Fruit fly (Drosophila melanogaster) whole organism, embryonic: Measurements from ENCODE around the gene CG8673.

Source experiments
- Adf1 ChIP-seq: fragments of 200-800 bp; sonication (Bioruptor generic); IDR thresholded peaks from 2 replicates; pipeline ENCODE4 v1.3.6; 2022; ENCODE audit warnings: missing biosample characterization, missing genetic modification characterization
- CG10543 ChIP-seq: fragments of 200-800 bp; sonication (Bioruptor generic); optimal IDR thresholded peaks from 3 replicates; lab custom pipeline; 2017; ENCODE audit warnings: missing biosample characterization, mild to moderate bottlenecking, missing genetic modification characterization, moderate library complexity
- CG12071 ChIP-seq: fragments of 200-800 bp; sonication (Bioruptor generic); optimal IDR thresholded peaks from 3 replicates; lab custom pipeline; 2018; ENCODE audit warnings: missing biosample characterization, mild to moderate bottlenecking, missing genetic modification characterization
- CG12299 ChIP-seq: fragments of 200-800 bp; sonication (Bioruptor generic); optimal IDR thresholded peaks from 2 replicates; lab custom pipeline; 2018; ENCODE audit warnings: missing biosample characterization, mild to moderate bottlenecking, missing genetic modification characterization
- CG12391 ChIP-seq: fragments of 200-800 bp; sonication (Bioruptor generic); optimal IDR thresholded peaks from 3 replicates; lab custom pipeline; 2018; ENCODE audit warnings: missing biosample characterization, mild to moderate bottlenecking, missing genetic modification characterization, moderate library complexity
- CG12769 ChIP-seq: fragments of 200-800 bp; sonication (Bioruptor generic); optimal IDR thresholded peaks from 2 replicates; lab custom pipeline; 2019; ENCODE audit warnings: missing biosample characterization, mild to moderate bottlenecking, missing genetic modification characterization, moderate library complexity
- CG13894 ChIP-seq: fragments of 200-800 bp; sonication (Bioruptor generic); optimal IDR thresholded peaks from 3 replicates; lab custom pipeline; 2018; ENCODE audit warnings: missing biosample characterization, mild to moderate bottlenecking, missing genetic modification characterization, moderate library complexity
- CG15011 ChIP-seq: fragments of 200-800 bp; sonication (Bioruptor generic); optimal IDR thresholded peaks from 3 replicates; lab custom pipeline; 2018; ENCODE audit warnings: missing biosample characterization, mild to moderate bottlenecking, missing genetic modification characterization
- CG17829 ChIP-seq: fragments of 200-800 bp; optimal IDR thresholded peaks from 2 replicates; lab custom pipeline; 2019; ENCODE audit warnings: missing biosample characterization, mild to moderate bottlenecking, missing genetic modification characterization, moderate library complexity
- CG2202 ChIP-seq: fragments of 200-800 bp; sonication (Bioruptor generic); optimal IDR thresholded peaks from 2 replicates; lab custom pipeline; 2018; ENCODE audit warnings: missing biosample characterization, mild to moderate bottlenecking, missing genetic modification characterization
- CG2875 ChIP-seq: fragments of 200-800 bp; sonication (Bioruptor generic); optimal IDR thresholded peaks from 2 replicates; lab custom pipeline; 2017; ENCODE audit warnings: missing biosample characterization, mild to moderate bottlenecking, missing genetic modification characterization, missing genetic modification reagents
- CG34376 ChIP-seq: fragments of 200-800 bp; sonication (Bioruptor generic); optimal IDR thresholded peaks from 2 replicates; lab custom pipeline; 2018; ENCODE audit warnings: missing biosample characterization, mild to moderate bottlenecking, missing genetic modification characterization
- CG4854 ChIP-seq: fragments of 200-800 bp; sonication (Bioruptor generic); optimal IDR thresholded peaks from 2 replicates; lab custom pipeline; 2016; ENCODE audit warnings: missing biosample characterization, missing genetic modification characterization, inconsistent platforms
- CG7786 ChIP-seq: fragments of 200-800 bp; sonication (Bioruptor generic); optimal IDR thresholded peaks from 2 replicates; lab custom pipeline; 2016; ENCODE audit warnings: missing biosample characterization, missing genetic modification characterization
- CG8924 ChIP-seq: fragments of 200-800 bp; optimal IDR thresholded peaks from 3 replicates; lab custom pipeline; 2019; ENCODE audit warnings: missing biosample characterization, mild to moderate bottlenecking, missing genetic modification characterization, moderate library complexity
- Deaf1 ChIP-seq: fragments of 200-800 bp; optimal IDR thresholded peaks from 3 replicates; lab custom pipeline; 2019; ENCODE audit warnings: missing biosample characterization, mild to moderate bottlenecking, missing genetic modification characterization, moderate library complexity
- Dip2 ChIP-seq: fragments of 200-800 bp; sonication (Bioruptor generic); IDR thresholded peaks from 2 replicates; pipeline ENCODE4 v1.3.6; 2022; ENCODE audit warnings: missing biosample characterization, missing genetic modification characterization
- Doc3 ChIP-seq: fragments of 200-800 bp; sonication (Bioruptor generic); IDR thresholded peaks from 3 replicates; pipeline ENCODE4 v1.3.6; 2022; ENCODE audit warnings: missing biosample characterization, missing genetic modification characterization; ENCODE audit not compliant: partially characterized antibody
- HLH3B ChIP-seq: fragments of 200-800 bp; sonication (Bioruptor generic); IDR thresholded peaks from 2 replicates; pipeline ENCODE4 v1.3.6; 2022; ENCODE audit warnings: missing biosample characterization, missing genetic modification characterization
- HmgZ ChIP-seq: fragments of 200-800 bp; sonication (Bioruptor generic); optimal IDR thresholded peaks from 2 replicates; lab custom pipeline; 2018; ENCODE audit warnings: missing biosample characterization, mild to moderate bottlenecking, missing genetic modification characterization
- MBD-R2 ChIP-seq: fragments of 200-800 bp; sonication (Bioruptor generic); IDR thresholded peaks from 2 replicates; pipeline ENCODE4 v1.3.6; 2022; ENCODE audit warnings: missing biosample characterization, missing genetic modification characterization
- MTF-1 ChIP-seq: fragments of 200-800 bp; sonication (Bioruptor generic); optimal IDR thresholded peaks from 2 replicates; lab custom pipeline; 2018; ENCODE audit warnings: missing biosample characterization, mild to moderate bottlenecking, missing genetic modification characterization, borderline replicate concordance
- Med ChIP-seq: fragments of 200-800 bp; sonication (Bioruptor generic); peaks from one replicate; lab custom pipeline; 2016; ENCODE audit warnings: missing biosample characterization, missing genetic modification characterization, mild to moderate bottlenecking, inconsistent platforms, moderate library complexity
- NC2β ChIP-seq: fragments of 200-800 bp; sonication (Bioruptor generic); optimal IDR thresholded peaks from 2 replicates; lab custom pipeline; 2016; ENCODE audit warnings: missing biosample characterization, missing genetic modification characterization
- NfI ChIP-seq: fragments of 200-800 bp; sonication (Bioruptor generic); optimal IDR thresholded peaks from 3 replicates; lab custom pipeline; 2018; ENCODE audit warnings: missing biosample characterization, mild to moderate bottlenecking, missing genetic modification characterization, moderate library complexity
- Opbp ChIP-seq: fragments of 200-800 bp; sonication (Bioruptor generic); IDR thresholded peaks from 3 replicates; pipeline ENCODE4 v1.3.6; 2022; ENCODE audit warnings: missing biosample characterization, missing genetic modification characterization; ENCODE audit not compliant: partially characterized antibody
- Pdp1 ChIP-seq, 2 experiments: fragments of 200-800 bp; sonication (Bioruptor generic); optimal IDR thresholded peaks; 3 replicates each; lab custom pipeline; 2016; ENCODE audit warnings: missing biosample characterization in 2 of 2, missing genetic modification characterization in 2 of 2, mild to moderate bottlenecking in 1 of 2, moderate library complexity in 1 of 2
- Ptx1 ChIP-seq: fragments of 200-800 bp; sonication (Bioruptor generic); IDR thresholded peaks from 2 replicates; pipeline ENCODE4 v1.3.6; 2022; ENCODE audit warnings: missing biosample characterization, missing genetic modification characterization
- Stat92E ChIP-seq, 3 experiments: fragments of >200 bp in 2 of 3; fragments of 200-800 bp in 1 of 3; sonication (Bioruptor generic) in 1 of 3; optimal IDR thresholded peaks; 2 replicates each; lab custom pipeline; 2017 to 2019; ENCODE audit warnings: missing biosample characterization in 3 of 3, missing genetic modification characterization in 3 of 3, mild to moderate bottlenecking in 1 of 3, moderate library complexity in 1 of 3
- Trl ChIP-seq, 3 experiments: fragments of >200 bp in 2 of 3; fragments of 200-800 bp in 1 of 3; sonication (Bioruptor generic) in 1 of 3; optimal IDR thresholded peaks; 2 replicates in 1 of 3; 3 replicates in 2 of 3; lab custom pipeline; 2016 to 2017; ENCODE audit warnings: missing biosample characterization in 1 of 3, missing genetic modification characterization in 1 of 3
- ash1 ChIP-seq: fragments of 200-800 bp; sonication (Bioruptor generic); optimal IDR thresholded peaks from 2 replicates; lab custom pipeline; 2018; ENCODE audit warnings: missing biosample characterization, mild to moderate bottlenecking, missing genetic modification characterization
- ato ChIP-seq: fragments of 200-800 bp; sonication (Bioruptor generic); IDR thresholded peaks from 2 replicates; pipeline ENCODE4 v1.3.6; 2022; ENCODE audit warnings: missing biosample characterization, missing genetic modification characterization; ENCODE audit not compliant: partially characterized antibody
- cg ChIP-seq: fragments of 200-800 bp; sonication (Bioruptor generic); optimal IDR thresholded peaks from 3 replicates; lab custom pipeline; 2019; ENCODE audit warnings: missing biosample characterization, mild to moderate bottlenecking, missing genetic modification characterization, moderate library complexity
- crol ChIP-seq: fragments of 200-800 bp; sonication (Bioruptor generic); IDR thresholded peaks from 2 replicates; pipeline ENCODE4 v1.3.6; 2022; ENCODE audit warnings: missing biosample characterization, missing genetic modification characterization
- kay ChIP-seq: fragments of 200-800 bp; sonication (Bioruptor generic); optimal IDR thresholded peaks from 2 replicates; lab custom pipeline; 2016; ENCODE audit warnings: missing biosample characterization, missing genetic modification characterization
- lov ChIP-seq, 2 experiments: fragments of 200-800 bp in 1 of 2; fragments of >200 bp in 1 of 2; sonication (Bioruptor generic) in 1 of 2; IDR thresholded peaks in 1 of 2; optimal IDR thresholded peaks in 1 of 2; 2 replicates in 1 of 2; 3 replicates in 1 of 2; pipeline versions ENCODE4 v1.3.6 to Lab custom; 2017 to 2022; ENCODE audit warnings: missing biosample characterization in 1 of 2, missing genetic modification characterization in 1 of 2
- maf-S ChIP-seq: fragments of 200-800 bp; sonication (Bioruptor generic); optimal IDR thresholded peaks from 2 replicates; lab custom pipeline; 2016; ENCODE audit warnings: missing biosample characterization, missing genetic modification characterization
- pnt ChIP-seq: fragments of 200-800 bp; sonication (Bioruptor generic); optimal IDR thresholded peaks from 3 replicates; lab custom pipeline; 2016; ENCODE audit warnings: missing biosample characterization, missing genetic modification characterization
- run ChIP-seq: fragments of 200-800 bp; sonication (Bioruptor generic); optimal IDR thresholded peaks from 3 replicates; lab custom pipeline; 2018; ENCODE audit warnings: missing biosample characterization, mild to moderate bottlenecking, missing genetic modification characterization
- tup ChIP-seq: fragments of 200-800 bp; sonication (Bioruptor generic); optimal IDR thresholded peaks from 2 replicates; lab custom pipeline; 2016; ENCODE audit warnings: missing biosample characterization, mild to moderate bottlenecking, missing genetic modification characterization, moderate library complexity
- vvl ChIP-seq: fragments of 200-800 bp; sonication (Bioruptor generic); IDR thresholded peaks from 2 replicates; pipeline ENCODE4 v1.3.6; 2022; ENCODE audit warnings: missing biosample characterization, missing genetic modification characterization
- yki ChIP-seq: fragments of >200 bp; optimal IDR thresholded peaks from 3 replicates; lab custom pipeline; 2018
- z ChIP-seq: fragments of 200-800 bp; sonication (Bioruptor generic); IDR thresholded peaks from 3 replicates; pipeline ENCODE4 v1.3.6; 2022; ENCODE audit warnings: missing biosample characterization, missing genetic modification characterization

Gene CG8673

dm6 chr2L:8082692-8083412 is 41.3 kb upstream of the CG8673 start, which contains the start of gene Mcr (continued):
- TF ChIP-seq Trl (optimal IDR thresholded peaks at IDR 0.05; lab: Kevin White, UChicago) (no peak), Trl (GFP tag; optimal IDR thresholded peaks at IDR 0.05; lab: Kevin White, UChicago) (no peak)
- TF ChIP-seq, all 482 proteins: peak for 105

dm6 chr2L:8083413-8083426 is 40.9 kb upstream of the CG8673 start, which contains the start of gene Bsg:
Gene Bsg, plus strand, starts transcription at chr2L:8083420.
- TF ChIP-seq tup (GFP tag; lab: Kevin White, UChicago) (no peak), Doc3 (GFP tag; lab: Robert Waterston, UW) (peak; percentile 27; the same call in 1 of the 3 replicates)
- TF ChIP-seq, all 482 proteins: peak for 1

- TF ChIP-seq Stat92E (GFP tag; optimal IDR thresholded peaks at IDR 0.05; lab: Kevin White, UChicago) (peak in 1 of 3 experiments; percentile 6), MBD-R2 (GFP tag; lab: Robert Waterston, UW) (peak; percentile 17; the same call in 1 of the 2 replicates), CG12071 (GFP tag; lab: Kevin White, UChicago) (peak; percentile 11), CG7786 (no peak), CG17829 (tag; lab: Kevin White, UChicago) (peak; percentile 13), MTF-1 (GFP tag; lab: Kevin White, UChicago) (peak; percentile 9), maf-S (GFP tag; lab: Kevin White, UChicago) (no peak), CG2202 (tag; lab: Kevin White, UChicago) (no peak), CG13894 (tag; lab: Kevin White, UChicago) (peak; percentile 44), CG15011 (no peak), CG8924 (tag; lab: Kevin White, UChicago) (peak; percentile 8), NfI (GFP tag; lab: Kevin White, UChicago) (no peak), ato (GFP tag; lab: Robert Waterston, UW) (no peak), CG2875 (GFP tag; lab: Kevin White, UChicago) (no peak), HmgZ (tag; lab: Kevin White, UChicago) (peak; percentile 50), Pdp1 (GFP tag; optimal IDR thresholded peaks at IDR 0.05; lab: Kevin White, UChicago) (peak in 1 of 2 experiments; percentile 89), Opbp (GFP tag; lab: Robert Waterston, UW) (peak; percentile 50; the same call in 1 of the 3 replicates), lov (optimal IDR thresholded peaks at IDR 0.05; lab: Kevin White, UChicago) (no peak), lov (GFP tag; IDR thresholded peaks at IDR 0.05; lab: Robert Waterston, UW) (peak; percentile 42; the same call in 1 of the 3 replicates), Ptx1 (GFP tag; lab: Robert Waterston, UW) (no peak), CG12299 (tag; lab: Kevin White, UChicago) (peak; percentile 50), z (GFP tag; lab: Robert Waterston, UW) (no peak; the same call in 2 of the 3 replicates), crol (GFP tag; lab: Robert Waterston, UW) (no peak), CG12391 (tag; lab: Kevin White, UChicago) (no peak), kay (GFP tag; lab: Kevin White, UChicago) (peak; percentile 3), Deaf1 (tag; lab: Kevin White, UChicago) (peak; percentile 3), Med (GFP tag; lab: Kevin White, UChicago) (peak; percentile 65), CG4854 (GFP tag; lab: Kevin White, UChicago) (no peak), CG10543 (GFP tag; lab: Kevin White, UChicago) (peak; percentile 57), cg (GFP tag; lab: Kevin White, UChicago) (peak; percentile 100), vvl (GFP tag; lab: Robert Waterston, UW) (0 out of 2 replicates have a peak, but pooled peaks have one; percentile 24), Adf1 (peak; percentile 48; the same call in 1 of the 2 replicates), Dip2 (GFP tag; lab: Robert Waterston, UW) (no peak), ash1 (GFP tag; lab: Kevin White, UChicago) (peak; percentile 43), CG12769 (tag; lab: Kevin White, UChicago) (peak; percentile 77), NC2β (GFP tag; lab: Kevin White, UChicago) (no peak), pnt (no peak), HLH3B (GFP tag; lab: Robert Waterston, UW) (no peak), CG34376 (GFP tag; lab: Kevin White, UChicago) (peak; percentile 30), yki (peak; percentile 38), run (tag; lab: Kevin White, UChicago) (no peak)
Measured at dm6 chr2L:8083427-8084295, 40.5 kb upstream of the CG8673 start.
